Fruit fly (Drosophila melanogaster) whole organism, embryonic: ENCODE data around the gene Clk.

Source experiments
- Bteb2 ChIP-seq: fragments of 200-800 bp; sonication (Bioruptor generic); optimal IDR thresholded peaks from 2 replicates; lab custom pipeline; 2016; ENCODE audit warnings: missing biosample characterization, missing genetic modification characterization
- CG1233 ChIP-seq: fragments of 200-800 bp; sonication (Bioruptor generic); optimal IDR thresholded peaks from 4 replicates; lab custom pipeline; 2018; ENCODE audit warnings: missing biosample characterization, mild to moderate bottlenecking, missing genetic modification characterization
- CG13894 ChIP-seq: fragments of 200-800 bp; sonication (Bioruptor generic); optimal IDR thresholded peaks from 3 replicates; lab custom pipeline; 2018; ENCODE audit warnings: missing biosample characterization, mild to moderate bottlenecking, missing genetic modification characterization, moderate library complexity
- CG17359 ChIP-seq: fragments of 200-800 bp; sonication (Bioruptor generic); optimal IDR thresholded peaks from 3 replicates; lab custom pipeline; 2018; ENCODE audit warnings: missing biosample characterization, mild to moderate bottlenecking, missing genetic modification characterization, moderate library complexity
- CG17802 ChIP-seq: fragments of 200-800 bp; sonication (Bioruptor generic); optimal IDR thresholded peaks from 2 replicates; lab custom pipeline; 2018; ENCODE audit warnings: missing biosample characterization, mild to moderate bottlenecking, missing genetic modification characterization, moderate library complexity
- CG17912 ChIP-seq: fragments of 200-800 bp; sonication (Bioruptor generic); optimal IDR thresholded peaks from 2 replicates; lab custom pipeline; 2018; ENCODE audit warnings: missing biosample characterization, mild to moderate bottlenecking, missing genetic modification characterization
- CG2678 ChIP-seq: fragments of 200-800 bp; sonication (Bioruptor generic); optimal IDR thresholded peaks from 3 replicates; lab custom pipeline; 2019; ENCODE audit warnings: missing biosample characterization, mild to moderate bottlenecking, missing genetic modification characterization, moderate library complexity
- CG2712 ChIP-seq: fragments of 200-800 bp; optimal IDR thresholded peaks from 3 replicates; lab custom pipeline; 2019; ENCODE audit warnings: missing biosample characterization, mild to moderate bottlenecking, missing genetic modification characterization, moderate library complexity
- CG2875 ChIP-seq: fragments of 200-800 bp; sonication (Bioruptor generic); optimal IDR thresholded peaks from 2 replicates; lab custom pipeline; 2017; ENCODE audit warnings: missing biosample characterization, mild to moderate bottlenecking, missing genetic modification characterization, missing genetic modification reagents
- CG34376 ChIP-seq: fragments of 200-800 bp; sonication (Bioruptor generic); optimal IDR thresholded peaks from 2 replicates; lab custom pipeline; 2018; ENCODE audit warnings: missing biosample characterization, mild to moderate bottlenecking, missing genetic modification characterization
- CG3995 ChIP-seq: fragments of 200-800 bp; sonication (Bioruptor generic); optimal IDR thresholded peaks from 3 replicates; lab custom pipeline; 2016; ENCODE audit warnings: missing biosample characterization, missing genetic modification characterization
- CG4854 ChIP-seq: fragments of 200-800 bp; sonication (Bioruptor generic); optimal IDR thresholded peaks from 2 replicates; lab custom pipeline; 2016; ENCODE audit warnings: missing biosample characterization, missing genetic modification characterization, inconsistent platforms
- CG5245 ChIP-seq: fragments of 200-800 bp; sonication (Bioruptor generic); optimal IDR thresholded peaks from 3 replicates; lab custom pipeline; 2016; ENCODE audit warnings: missing biosample characterization, missing genetic modification characterization
- CG7839 ChIP-seq: fragments of 200-800 bp; sonication (Bioruptor generic); optimal IDR thresholded peaks from 3 replicates; lab custom pipeline; 2018; ENCODE audit warnings: missing biosample characterization, mild to moderate bottlenecking, missing genetic modification characterization, moderate library complexity
- CG7963 ChIP-seq: fragments of 200-800 bp; sonication (Bioruptor generic); IDR thresholded peaks from 3 replicates; pipeline ENCODE4 v1.3.6; 2022; ENCODE audit warnings: missing biosample characterization, missing genetic modification characterization; ENCODE audit not compliant: partially characterized antibody
- CG9215 ChIP-seq: fragments of 200-800 bp; sonication (Bioruptor generic); IDR thresholded peaks from 2 replicates; pipeline ENCODE4 v1.3.6; 2022; ENCODE audit warnings: missing biosample characterization, missing genetic modification characterization
- CG9727 ChIP-seq: fragments of 200-800 bp; sonication (Bioruptor generic); optimal IDR thresholded peaks from 3 replicates; lab custom pipeline; 2017; ENCODE audit warnings: missing biosample characterization, mild to moderate bottlenecking, missing genetic modification characterization
- D19A ChIP-seq: fragments of 200-800 bp; optimal IDR thresholded peaks from 3 replicates; lab custom pipeline; 2019; ENCODE audit warnings: missing biosample characterization, mild to moderate bottlenecking, missing genetic modification characterization, moderate library complexity
- Fer1 ChIP-seq: fragments of 200-800 bp; sonication (Bioruptor generic); optimal IDR thresholded peaks from 2 replicates; lab custom pipeline; 2017; ENCODE audit warnings: missing biosample characterization, mild to moderate bottlenecking, missing genetic modification characterization
- GATAe ChIP-seq: fragments of 200-800 bp; sonication (Bioruptor generic); conservative IDR thresholded peaks from 2 replicates; pipeline ENCODE4 v1.3.6; 2022; ENCODE audit warnings: missing biosample characterization, missing genetic modification characterization
- Gsc ChIP-seq: fragments of 200-800 bp; sonication (Bioruptor generic); IDR thresholded peaks from 2 replicates; pipeline ENCODE4 v1.3.6; 2022; ENCODE audit warnings: missing biosample characterization, missing genetic modification characterization
- HLH3B ChIP-seq: fragments of 200-800 bp; sonication (Bioruptor generic); IDR thresholded peaks from 2 replicates; pipeline ENCODE4 v1.3.6; 2022; ENCODE audit warnings: missing biosample characterization, missing genetic modification characterization
- Jarid2 ChIP-seq: fragments of 200-800 bp; sonication (Bioruptor generic); optimal IDR thresholded peaks from 3 replicates; lab custom pipeline; 2017; ENCODE audit warnings: mild to moderate bottlenecking, missing biosample characterization, missing genetic modification reagents, missing genetic modification characterization
- Lhr ChIP-seq: fragments of 200-800 bp; sonication (Bioruptor generic); optimal IDR thresholded peaks from 3 replicates; lab custom pipeline; 2017; ENCODE audit warnings: mild to moderate bottlenecking, missing biosample characterization, missing genetic modification reagents, missing genetic modification characterization
- MBD-R2 ChIP-seq: fragments of 200-800 bp; sonication (Bioruptor generic); IDR thresholded peaks from 2 replicates; pipeline ENCODE4 v1.3.6; 2022; ENCODE audit warnings: missing biosample characterization, missing genetic modification characterization
- Oli ChIP-seq: fragments of 200-800 bp; sonication (Bioruptor generic); optimal IDR thresholded peaks from 2 replicates; lab custom pipeline; 2018; ENCODE audit warnings: missing biosample characterization, mild to moderate bottlenecking, missing genetic modification characterization, moderate library complexity
- Optix ChIP-seq: fragments of 200-800 bp; sonication (Bioruptor generic); IDR thresholded peaks from 3 replicates; pipeline ENCODE4 v1.3.6; 2022; ENCODE audit warnings: missing biosample characterization, missing genetic modification characterization
- ash1 ChIP-seq: fragments of 200-800 bp; sonication (Bioruptor generic); optimal IDR thresholded peaks from 2 replicates; lab custom pipeline; 2018; ENCODE audit warnings: missing biosample characterization, mild to moderate bottlenecking, missing genetic modification characterization
- ato ChIP-seq: fragments of 200-800 bp; sonication (Bioruptor generic); IDR thresholded peaks from 2 replicates; pipeline ENCODE4 v1.3.6; 2022; ENCODE audit warnings: missing biosample characterization, missing genetic modification characterization; ENCODE audit not compliant: partially characterized antibody
- bigmax ChIP-seq: fragments of 200-800 bp; sonication (Bioruptor generic); optimal IDR thresholded peaks from 2 replicates; lab custom pipeline; 2018; ENCODE audit warnings: missing biosample characterization, mild to moderate bottlenecking, missing genetic modification characterization
- cato ChIP-seq: fragments of 200-800 bp; sonication (Bioruptor generic); optimal IDR thresholded peaks from 2 replicates; lab custom pipeline; 2016; ENCODE audit warnings: missing biosample characterization, missing genetic modification characterization, borderline replicate concordance
- cg ChIP-seq: fragments of 200-800 bp; sonication (Bioruptor generic); optimal IDR thresholded peaks from 3 replicates; lab custom pipeline; 2019; ENCODE audit warnings: missing biosample characterization, mild to moderate bottlenecking, missing genetic modification characterization, moderate library complexity
- chn ChIP-seq: fragments of 200-800 bp; sonication (Bioruptor generic); optimal IDR thresholded peaks from 2 replicates; lab custom pipeline; 2016; ENCODE audit warnings: missing biosample characterization, missing genetic modification characterization
- danr ChIP-seq: fragments of 200-800 bp; sonication (Bioruptor generic); IDR thresholded peaks from 2 replicates; pipeline ENCODE4 v1.3.6; 2022; ENCODE audit warnings: missing biosample characterization, missing genetic modification characterization
- dimm ChIP-seq: fragments of 200-800 bp; sonication (Bioruptor generic); IDR thresholded peaks from 2 replicates; pipeline ENCODE4 v1.3.6; 2022; ENCODE audit warnings: missing biosample characterization, missing genetic modification characterization
- dmrt11E ChIP-seq: fragments of 200-800 bp; sonication (Bioruptor generic); optimal IDR thresholded peaks from 3 replicates; lab custom pipeline; 2018; ENCODE audit warnings: missing biosample characterization, mild to moderate bottlenecking, missing genetic modification characterization, moderate library complexity
- emc ChIP-seq: fragments of 200-800 bp; sonication (Bioruptor generic); optimal IDR thresholded peaks from 2 replicates; lab custom pipeline; 2016; ENCODE audit warnings: missing biosample characterization, missing genetic modification characterization
- gfzf ChIP-seq: fragments of 200-800 bp; sonication (Bioruptor generic); optimal IDR thresholded peaks from 2 replicates; lab custom pipeline; 2016; ENCODE audit warnings: missing biosample characterization, mild to moderate bottlenecking, missing genetic modification characterization, moderate library complexity
- jigr1 ChIP-seq: fragments of 200-800 bp; sonication (Bioruptor generic); IDR thresholded peaks from 3 replicates; pipeline ENCODE4 v1.3.6; 2022; ENCODE audit warnings: missing biosample characterization, missing genetic modification characterization
- lola ChIP-seq, 3 experiments: fragments of >200 bp in 2 of 3; fragments of 200-800 bp in 1 of 3; sonication (Bioruptor generic) in 1 of 3; optimal IDR thresholded peaks; 2 replicates each; lab custom pipeline; 2017 to 2019; ENCODE audit warnings: missing biosample characterization in 3 of 3, missing genetic modification characterization in 3 of 3, mild to moderate bottlenecking in 1 of 3, moderate library complexity in 1 of 3
- sna ChIP-seq: fragments of 200-800 bp; sonication (Bioruptor generic); IDR thresholded peaks from 2 replicates; pipeline ENCODE4 v1.3.6; 2022; ENCODE audit warnings: missing biosample characterization, missing genetic modification characterization; ENCODE audit not compliant: partially characterized antibody
- tgo ChIP-seq: fragments of 200-800 bp; sonication (Bioruptor generic); IDR thresholded peaks from 3 replicates; pipeline ENCODE4 v1.3.6; 2022; ENCODE audit warnings: missing biosample characterization, missing genetic modification characterization
- tna ChIP-seq: fragments of 200-800 bp; sonication (Bioruptor generic); IDR thresholded peaks from 2 replicates; pipeline ENCODE4 v1.3.6; 2022; ENCODE audit warnings: missing biosample characterization, missing genetic modification characterization; ENCODE audit not compliant: partially characterized antibody
- trem ChIP-seq: fragments of 200-800 bp; optimal IDR thresholded peaks from 3 replicates; lab custom pipeline; 2019; ENCODE audit warnings: missing biosample characterization, mild to moderate bottlenecking, missing genetic modification characterization, moderate library complexity
- unc-4 ChIP-seq: fragments of 200-800 bp; sonication (Bioruptor generic); IDR thresholded peaks from 2 replicates; pipeline ENCODE4 v1.3.6; 2022; ENCODE audit warnings: missing biosample characterization, missing genetic modification characterization; ENCODE audit not compliant: partially characterized antibody
- zfh2 ChIP-seq: fragments of 200-800 bp; sonication (Bioruptor generic); optimal IDR thresholded peaks from 2 replicates; lab custom pipeline; 2016; ENCODE audit warnings: missing biosample characterization, missing genetic modification characterization

Gene Clk

DNA sequence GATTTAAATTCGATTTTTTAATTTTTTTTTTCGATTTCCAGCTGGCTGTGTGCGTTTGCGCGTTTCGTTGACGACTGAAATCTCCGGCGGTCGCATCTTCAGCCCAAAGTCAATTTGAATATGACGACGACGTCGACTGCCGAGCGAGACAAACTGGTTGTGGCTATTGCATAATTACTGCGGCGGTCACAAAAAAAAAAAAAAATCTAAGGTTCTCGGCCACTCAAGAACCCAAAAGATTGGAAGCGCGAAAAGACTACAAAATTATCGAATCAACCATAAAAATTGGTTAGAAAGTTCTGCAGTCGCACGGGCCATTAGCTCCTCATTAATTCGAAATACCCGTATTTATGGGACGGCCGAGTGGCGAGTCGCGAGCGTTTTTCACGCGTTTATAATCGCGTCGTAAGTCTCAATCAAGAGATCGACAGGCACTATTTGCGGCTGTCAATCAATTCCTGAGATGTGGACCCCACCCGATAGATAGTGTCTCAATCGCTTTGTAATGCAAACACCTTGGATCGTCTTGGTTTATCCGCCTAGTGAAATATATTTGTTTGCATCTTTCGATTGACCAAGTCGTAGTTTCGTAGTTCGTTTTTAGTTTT, 43.2 kb downstream of the Clk start, which contains the start of gene CG8492 (continued):
- TF ChIP-seq ash1 (GFP tag; lab: Kevin White, UChicago) = no peak

DNA sequence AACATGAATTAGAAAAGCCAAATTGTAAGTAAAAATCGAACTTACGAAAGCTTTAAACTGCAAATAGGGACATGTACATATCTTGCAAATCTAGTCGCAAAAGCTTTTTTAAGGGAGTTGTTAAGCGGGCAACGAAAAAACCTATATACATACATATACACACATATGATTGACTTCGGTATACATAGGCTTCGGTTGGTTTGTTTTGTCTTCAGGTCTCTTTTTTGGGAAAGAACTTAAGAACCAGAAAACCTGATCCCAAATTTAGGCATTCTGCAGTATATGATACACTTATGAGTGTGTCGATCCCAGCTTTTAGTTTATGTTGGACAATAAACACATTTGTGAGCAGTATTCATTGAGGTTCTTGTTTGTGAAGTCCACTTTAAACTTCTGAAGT, 48.7 kb downstream of the Clk start:
- TF ChIP-seq danr (GFP tag; lab: Robert Waterston, UW) (no peak), trem (tag; lab: Kevin White, UChicago) (no peak), zfh2 (no peak), CG13894 (peak; percentile 93)

DNA sequence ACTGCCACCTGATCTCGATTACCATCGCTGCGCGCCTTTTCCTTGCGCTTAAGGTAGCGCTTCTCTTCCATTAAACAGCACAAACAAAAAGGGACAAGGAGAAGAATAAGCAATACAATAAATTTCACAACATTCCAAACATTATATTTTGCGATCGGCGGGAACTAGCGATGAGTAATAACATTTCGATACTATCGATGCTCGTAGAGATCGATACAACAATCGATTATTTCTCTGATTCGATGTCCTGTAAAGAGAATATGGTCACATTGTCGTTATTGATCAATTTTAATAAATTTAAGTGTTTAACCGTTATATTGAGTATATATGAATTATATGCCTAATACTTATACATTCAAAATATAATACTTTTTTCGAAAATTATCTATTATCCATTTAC, 49.1 kb downstream of the Clk start, which contains the start of gene CG7457:
CG7457 (minus strand) TSS at position 189 of the 400 bp plus-strand sequence.
- no peak for TF ChIP-seq tgo (GFP tag; lab: Robert Waterston, UW)
- peak; percentile 50 for TF ChIP-seq gfzf (GFP tag; lab: Kevin White, UChicago)
- TF ChIP-seq tna = peak; percentile 91
- no peak for TF ChIP-seq lola (GFP tag; optimal IDR thresholded peaks at IDR 0.05; lab: Kevin White, UChicago)
- TF ChIP-seq CG34376 (GFP tag; lab: Kevin White, UChicago) = no peak
- no peak for TF ChIP-seq emc
- TF ChIP-seq Optix (GFP tag; lab: Robert Waterston, UW) = no peak
- TF ChIP-seq Fer1 (GFP tag; lab: Kevin White, UChicago) = no peak
- TF ChIP-seq GATAe (GFP tag; lab: Robert Waterston, UW) = no peak
- no peak for TF ChIP-seq D19A (tag; lab: Kevin White, UChicago)
- no peak for TF ChIP-seq bigmax (GFP tag; lab: Kevin White, UChicago)
- TF ChIP-seq CG17912 (GFP tag; lab: Kevin White, UChicago) = no peak
- peak; percentile 28 for TF ChIP-seq Lhr (GFP tag; lab: Kevin White, UChicago)
- TF ChIP-seq CG1233 (GFP tag; lab: Kevin White, UChicago) = no peak
- peak; percentile 93 for TF ChIP-seq sna (GFP tag; lab: Robert Waterston, UW)
- TF ChIP-seq CG4854 (GFP tag; lab: Kevin White, UChicago) = no peak
- TF ChIP-seq CG7963 = peak; percentile 90
- no peak for TF ChIP-seq CG7839
- TF ChIP-seq chn = no peak
- TF ChIP-seq HLH3B = no peak; the same call in 1 of the 2 replicates
- TF ChIP-seq CG9215 (GFP tag; lab: Robert Waterston, UW) = no peak
- no peak for TF ChIP-seq CG5245
- TF ChIP-seq cato (GFP tag; lab: Kevin White, UChicago) = no peak
- TF ChIP-seq Jarid2 (GFP tag; lab: Kevin White, UChicago) = no peak
- peak; percentile 90 for TF ChIP-seq ato (GFP tag; lab: Robert Waterston, UW)
- no peak for TF ChIP-seq CG2678
- TF ChIP-seq CG17359 (tag; lab: Kevin White, UChicago) = no peak
- no peak for TF ChIP-seq zfh2
- TF ChIP-seq Oli = no peak
- no peak for TF ChIP-seq CG2712 (tag; lab: Kevin White, UChicago)
- TF ChIP-seq CG9727 (GFP tag; lab: Kevin White, UChicago) = no peak
- TF ChIP-seq dimm (GFP tag; lab: Robert Waterston, UW) = no peak
- TF ChIP-seq dmrt11E (tag; lab: Kevin White, UChicago) = no peak
- no peak for TF ChIP-seq jigr1
- no peak for TF ChIP-seq CG3995 (GFP tag; lab: Kevin White, UChicago)
- no peak for TF ChIP-seq CG2875 (GFP tag; lab: Kevin White, UChicago)
- no peak for TF ChIP-seq Gsc (GFP tag; lab: Robert Waterston, UW)
- TF ChIP-seq MBD-R2 = peak; percentile 85
- TF ChIP-seq CG17802 (tag; lab: Kevin White, UChicago) = no peak
- peak; percentile 94 for TF ChIP-seq unc-4
- TF ChIP-seq Bteb2 = no peak
- no peak for TF ChIP-seq cg (GFP tag; lab: Kevin White, UChicago)
